Fruit fly (Drosophila melanogaster): Measurements from ENCODE around the gene dnt.
A peak's percentile ranks its signal among the peaks of the same experiment; 100 is the strongest.

Gene dnt

dm6 chr2L:19388966-19389365 is 25.9 kb upstream of the dnt start:
- no peak for TF ChIP-seq net (GFP tag; optimal IDR thresholded peaks at IDR 0.05)
- no peak for TF ChIP-seq CG10631 (GFP tag; optimal IDR thresholded peaks at IDR 0.05)
- no peak for TF ChIP-seq CG3919 (GFP tag; optimal IDR thresholded peaks at IDR 0.05)

- TF ChIP-seq svp (GFP tag) (peak; percentile 98), Eip78C (GFP tag) (peak; percentile 40), fd85E (GFP tag; optimal IDR thresholded peaks at IDR 0.05) (no peak), Sox15 (GFP tag; optimal IDR thresholded peaks at IDR 0.05) (no peak)
Measured at dm6 chr2L:19386106-19386715, 23.2 kb upstream of the dnt start, which contains the start of gene fon. Gene fon, minus strand, starts transcription at chr2L:19386205.

- TF ChIP-seq cyc (GFP tag; optimal IDR thresholded peaks at IDR 0.05): no peak
- TF ChIP-seq Lpt (GFP tag; optimal IDR thresholded peaks at IDR 0.05): no peak
- no peak for TF ChIP-seq esn (GFP tag; optimal IDR thresholded peaks at IDR 0.05)
- TF ChIP-seq Sox102F (GFP tag; optimal IDR thresholded peaks at IDR 0.05): no peak
- TF ChIP-seq fd85E (GFP tag; optimal IDR thresholded peaks at IDR 0.05): no peak
- no peak for TF ChIP-seq CG32006 (GFP tag; optimal IDR thresholded peaks at IDR 0.05)
- no peak for TF ChIP-seq CG8632 (GFP tag; optimal IDR thresholded peaks at IDR 0.05)
- peak; percentile 37 for TF ChIP-seq svp (GFP tag)
Measured at dm6 chr2L:19382353-19382752, 19.3 kb upstream of the dnt start.

- no peak for TF ChIP-seq OdsH (GFP tag; optimal IDR thresholded peaks at IDR 0.05)
Measured at dm6 chr2L:19380630-19381029, 17.6 kb upstream of the dnt start, which contains the start of gene CG17350. Gene CG17350, plus strand, starts transcription at chr2L:19380930.

dm6 chr2L:19378620-19379019 is 15.6 kb upstream of the dnt start:
- no peak for TF ChIP-seq Ets96B (tag; optimal IDR thresholded peaks at IDR 0.05)
- no peak for TF ChIP-seq CG8632 (GFP tag; optimal IDR thresholded peaks at IDR 0.05)
- no peak for TF ChIP-seq achi (GFP tag; optimal IDR thresholded peaks at IDR 0.05)
- TF ChIP-seq CG6276 (GFP tag; optimal IDR thresholded peaks at IDR 0.05): no peak
- no peak for TF ChIP-seq Hr38 (GFP tag; optimal IDR thresholded peaks at IDR 0.05)
- TF ChIP-seq CG16779 (tag; optimal IDR thresholded peaks at IDR 0.05): no peak
- no peak for TF ChIP-seq Eip78C (GFP tag)
- no peak for TF ChIP-seq CG1621 (tag; optimal IDR thresholded peaks at IDR 0.05)

- no peak for TF ChIP-seq Blimp-1 (GFP tag; optimal IDR thresholded peaks at IDR 0.05)
- no peak for TF ChIP-seq fkh (GFP tag; optimal IDR thresholded peaks at IDR 0.05)
- TF ChIP-seq Ets96B (tag; optimal IDR thresholded peaks at IDR 0.05): peak; percentile 8
- TF ChIP-seq lz (GFP tag; optimal IDR thresholded peaks at IDR 0.05): peak; percentile 7
- TF ChIP-seq acj6 (GFP tag; optimal IDR thresholded peaks at IDR 0.05): peak; percentile 30
- TF ChIP-seq topi (GFP tag; optimal IDR thresholded peaks at IDR 0.05): peak; percentile 25
- peak; percentile 32 for TF ChIP-seq esn (GFP tag; optimal IDR thresholded peaks at IDR 0.05)
- no peak for TF ChIP-seq dsx (GFP tag; optimal IDR thresholded peaks at IDR 0.05; ENCODE audit: poor library complexity, severe bottlenecking)
- no peak for TF ChIP-seq Sox102F (GFP tag; optimal IDR thresholded peaks at IDR 0.05)
- TF ChIP-seq spab (GFP tag; optimal IDR thresholded peaks at IDR 0.05): peak; percentile 35
- TF ChIP-seq Met (GFP tag; optimal IDR thresholded peaks at IDR 0.05): peak; percentile 37
- TF ChIP-seq eg (GFP tag; IDR thresholded peaks at IDR 0.05): no peak
- peak; percentile 50 for TF ChIP-seq CG3032 (tag; optimal IDR thresholded peaks at IDR 0.05)
- peak; percentile 12 for TF ChIP-seq CG6808 (GFP tag; optimal IDR thresholded peaks at IDR 0.05)
- no peak for TF ChIP-seq CG6276 (GFP tag; optimal IDR thresholded peaks at IDR 0.05)
- peak; percentile 12 for TF ChIP-seq Smox (GFP tag; optimal IDR thresholded peaks at IDR 0.05)
- no peak for TF ChIP-seq Hr38 (GFP tag; optimal IDR thresholded peaks at IDR 0.05)
- TF ChIP-seq Eip78C (GFP tag): peak; percentile 73
- TF ChIP-seq net (GFP tag; optimal IDR thresholded peaks at IDR 0.05): peak; percentile 19
- TF ChIP-seq CG1621 (tag; optimal IDR thresholded peaks at IDR 0.05): peak; percentile 16
- no peak for TF ChIP-seq dac (GFP tag; optimal IDR thresholded peaks at IDR 0.05)
- no peak for TF ChIP-seq CG11762 (GFP tag; optimal IDR thresholded peaks at IDR 0.05; ENCODE audit: insufficient read depth)
- no peak for TF ChIP-seq CG8632 (GFP tag; optimal IDR thresholded peaks at IDR 0.05)
- no peak for TF ChIP-seq cyc (GFP tag; optimal IDR thresholded peaks at IDR 0.05)
- TF ChIP-seq CG10669 (GFP tag; optimal IDR thresholded peaks at IDR 0.05): peak; percentile 45
- 0 out of 3 replicates have a peak, but pooled peaks have one; percentile 28 for TF ChIP-seq CG8119 (GFP tag; IDR thresholded peaks at IDR 0.05)
- TF ChIP-seq CG15336 (GFP tag; IDR thresholded peaks at IDR 0.05): no peak
Measured at dm6 chr2L:19377129-19378083, 14.4 kb upstream of the dnt start.
